Worm (Caenorhabditis elegans): ENCODE data around the gene byn-1.

The byn-1 gene

DNA sequence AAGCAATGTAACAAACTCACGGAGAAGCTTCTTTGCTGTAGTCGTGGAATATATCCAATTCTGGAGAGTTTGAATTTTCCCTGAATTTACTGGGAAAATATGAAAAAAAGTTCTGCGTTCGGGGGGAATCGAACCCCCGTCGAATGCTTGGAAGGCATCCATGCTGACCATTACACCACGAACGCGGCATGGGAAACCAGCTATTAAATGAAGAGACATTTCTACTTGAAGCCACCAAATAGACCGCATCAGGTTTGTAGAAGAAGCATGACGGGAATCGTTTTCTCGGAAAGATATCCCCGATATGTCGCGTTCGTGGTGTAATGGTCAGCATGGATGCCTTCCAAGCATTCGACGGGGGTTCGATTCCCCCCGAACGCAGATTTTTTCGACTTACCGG, 43.3 kb upstream of the byn-1 start:
- TF ChIP-seq nhr-11 (tag; optimal IDR thresholded peaks at IDR 0.05): no peak
- no peak for TF ChIP-seq ama-1 (optimal IDR thresholded peaks at IDR 0.05)
- TF ChIP-seq egl-13 (tag; optimal IDR thresholded peaks at IDR 0.05): no peak
- no peak for TF ChIP-seq mef-2 (tag; optimal IDR thresholded peaks at IDR 0.05)
- TF ChIP-seq hpl-2 (GFP tag; optimal IDR thresholded peaks at IDR 0.05): no peak
- TF ChIP-seq zag-1 (tag; optimal IDR thresholded peaks at IDR 0.05): no peak
- TF ChIP-seq mab-9 (GFP tag; IDR thresholded peaks at IDR 0.05): no peak
- peak in 1 of 6 experiments; percentile 13 for TF ChIP-seq elt-3 (tag; optimal IDR thresholded peaks at IDR 0.05)
- TF ChIP-seq C16A3.4 (tag; optimal IDR thresholded peaks at IDR 0.05): peak; percentile 22
- TF ChIP-seq sptf-1 (tag; optimal IDR thresholded peaks at IDR 0.05): no peak
- no peak for TF ChIP-seq swsn-7 (tag; optimal IDR thresholded peaks at IDR 0.05)
- TF ChIP-seq C04F5.9 (tag; optimal IDR thresholded peaks at IDR 0.05): no peak
- TF ChIP-seq lin-15B (tag; optimal IDR thresholded peaks at IDR 0.05): no peak
- no peak for TF ChIP-seq ztf-4 (tag; optimal IDR thresholded peaks at IDR 0.05)
- no peak for TF ChIP-seq vab-15 (tag; optimal IDR thresholded peaks at IDR 0.05)
- TF ChIP-seq sup-37 (GFP tag; optimal IDR thresholded peaks at IDR 0.05): no peak
- TF ChIP-seq pax-3 (tag; optimal IDR thresholded peaks at IDR 0.05): no peak
- TF ChIP-seq ceh-88 (GFP tag; IDR thresholded peaks at IDR 0.05): no peak
- TF ChIP-seq fkh-10 (GFP tag; optimal IDR thresholded peaks at IDR 0.05): no peak
- TF ChIP-seq lin-39 (tag; optimal IDR thresholded peaks at IDR 0.05): no peak
- no peak for TF ChIP-seq tbx-2 (tag; optimal IDR thresholded peaks at IDR 0.05)
- no peak for TF ChIP-seq C34B4.2 (tag; optimal IDR thresholded peaks at IDR 0.05)
- peak; percentile 13 for TF ChIP-seq mep-1 (tag; optimal IDR thresholded peaks at IDR 0.05)
- TF ChIP-seq unc-62 (GFP tag; optimal IDR thresholded peaks at IDR 0.05): no peak
- no peak for TF ChIP-seq zip-4 (GFP tag; optimal IDR thresholded peaks at IDR 0.05)
- no peak for TF ChIP-seq unc-98 (GFP tag; IDR thresholded peaks at IDR 0.05)
- no peak for TF ChIP-seq ces-1 (GFP tag; optimal IDR thresholded peaks at IDR 0.05)
- no peak for TF ChIP-seq unc-86 (tag; optimal IDR thresholded peaks at IDR 0.05)
- TF ChIP-seq Y116A8C.19 (tag; optimal IDR thresholded peaks at IDR 0.05; ENCODE audit: borderline replicate concordance): no peak
- TF ChIP-seq lin-14 (GFP tag; optimal IDR thresholded peaks at IDR 0.05): no peak
- no peak for TF ChIP-seq snpc-4 (tag; optimal IDR thresholded peaks at IDR 0.05)
- TF ChIP-seq nhr-71 (tag; optimal IDR thresholded peaks at IDR 0.05): peak; percentile 34
- TF ChIP-seq skn-1 (tag; optimal IDR thresholded peaks at IDR 0.05): no peak
- peak; percentile 22 for TF ChIP-seq nhr-47 (tag; optimal IDR thresholded peaks at IDR 0.05)
- TF ChIP-seq nhr-76 (tag; optimal IDR thresholded peaks at IDR 0.05): no peak
- TF ChIP-seq efl-1 (optimal IDR thresholded peaks at IDR 0.05): peak in 1 of 2 experiments; percentile 32
- peak in 1 of 2 experiments; percentile 8 for TF ChIP-seq efl-1 (GFP tag; optimal IDR thresholded peaks at IDR 0.05 in 1 of 2)
- TF ChIP-seq rnt-1 (tag; optimal IDR thresholded peaks at IDR 0.05): peak; percentile 16
- TF ChIP-seq fos-1 (tag; optimal IDR thresholded peaks at IDR 0.05): no peak
- TF ChIP-seq nhr-28 (tag; optimal IDR thresholded peaks at IDR 0.05): no peak
- peak; percentile 16 for TF ChIP-seq F16B12.6 (tag; optimal IDR thresholded peaks at IDR 0.05)
- peak; percentile 38 for TF ChIP-seq nhr-19 (GFP tag; conservative IDR thresholded peaks at IDR 0.05)
- TF ChIP-seq nhr-84 (tag; optimal IDR thresholded peaks at IDR 0.05): no peak
- no peak for TF ChIP-seq ceh-63 (GFP tag; optimal IDR thresholded peaks at IDR 0.05)
- no peak for TF ChIP-seq ceh-82 (tag; optimal IDR thresholded peaks at IDR 0.05)
- TF ChIP-seq ets-5 (GFP tag; IDR thresholded peaks at IDR 0.05): no peak
- no peak for TF ChIP-seq elt-2 (tag; optimal IDR thresholded peaks at IDR 0.05)
- no peak for TF ChIP-seq egl-27 (tag; optimal IDR thresholded peaks at IDR 0.05)
- no peak for TF ChIP-seq pqm-1 (tag; optimal IDR thresholded peaks at IDR 0.05)
- TF ChIP-seq lin-13 (GFP tag; optimal IDR thresholded peaks at IDR 0.05): no peak
- no peak for TF ChIP-seq nhr-77 (tag; optimal IDR thresholded peaks at IDR 0.05)
- no peak for TF ChIP-seq hlh-17 (GFP tag; optimal IDR thresholded peaks at IDR 0.05; ENCODE audit: borderline replicate concordance)
- peak in 1 of 3 experiments; percentile 13 for TF ChIP-seq dpl-1 (GFP tag; optimal IDR thresholded peaks at IDR 0.05)
- TF ChIP-seq mdl-1 (tag; optimal IDR thresholded peaks at IDR 0.05): peak in 1 of 2 experiments; percentile 22
- TF ChIP-seq unc-30 (tag; optimal IDR thresholded peaks at IDR 0.05): no peak

Measured in whole organism, L1 larva.